Fruit fly (Drosophila melanogaster) whole organism, prepupa: ENCODE results near the gene Zmynd8.

Experiments
- Blimp-1 ChIP-seq: fragments of 200-800 bp; sonication (Bioruptor generic); optimal IDR thresholded peaks from 3 replicates; lab custom pipeline; 2017; ENCODE audit warnings: missing biosample characterization, missing genetic modification characterization, mild to moderate bottlenecking, moderate library complexity, missing genetic modification reagents
- CG10631 ChIP-seq: fragments of 200-800 bp; sonication (Bioruptor generic); optimal IDR thresholded peaks from 2 replicates; lab custom pipeline; 2016; ENCODE audit warnings: missing biosample characterization, missing genetic modification characterization
- CG10669 ChIP-seq: fragments of 200-800 bp; sonication (Bioruptor generic); optimal IDR thresholded peaks from 3 replicates; lab custom pipeline; 2018; ENCODE audit warnings: missing biosample characterization, mild to moderate bottlenecking, missing genetic modification characterization, moderate library complexity
- CG11902 ChIP-seq: fragments of 200-800 bp; sonication (Bioruptor generic); optimal IDR thresholded peaks from 3 replicates; lab custom pipeline; 2016; ENCODE audit warnings: missing biosample characterization, missing genetic modification characterization
- CG15336 ChIP-seq: fragments of 200-800 bp; sonication (Bioruptor generic); IDR thresholded peaks from 2 replicates; pipeline ENCODE4 v1.3.6; 2022; ENCODE audit warnings: missing biosample characterization, missing genetic modification characterization
- CG1621 ChIP-seq: fragments of 200-800 bp; sonication (Bioruptor generic); optimal IDR thresholded peaks from 3 replicates; lab custom pipeline; 2018; ENCODE audit warnings: missing biosample characterization, mild to moderate bottlenecking, missing genetic modification characterization
- CG31627 ChIP-seq: fragments of 200-800 bp; sonication (Bioruptor generic); optimal IDR thresholded peaks from 3 replicates; lab custom pipeline; 2016; ENCODE audit warnings: missing biosample characterization, missing genetic modification characterization
- CG32006 ChIP-seq: fragments of 200-800 bp; sonication (Bioruptor generic); optimal IDR thresholded peaks from 3 replicates; lab custom pipeline; 2017; ENCODE audit warnings: missing biosample characterization, mild to moderate bottlenecking, missing genetic modification characterization
- CG34406 ChIP-seq: fragments of 200-800 bp; sonication (Bioruptor generic); optimal IDR thresholded peaks from 3 replicates; lab custom pipeline; 2016; ENCODE audit warnings: missing biosample characterization, missing genetic modification characterization
- CG3919 ChIP-seq: fragments of 200-800 bp; sonication (Bioruptor generic); optimal IDR thresholded peaks from 3 replicates; lab custom pipeline; 2016; ENCODE audit warnings: missing biosample characterization, missing genetic modification characterization
- CG4318 ChIP-seq: fragments of 200-800 bp; sonication (Bioruptor generic); optimal IDR thresholded peaks from 3 replicates; lab custom pipeline; 2017; ENCODE audit warnings: missing biosample characterization, mild to moderate bottlenecking, missing genetic modification characterization
- CG6163 ChIP-seq: fragments of 200-800 bp; sonication (Bioruptor generic); IDR thresholded peaks from 3 replicates; pipeline ENCODE4 v1.3.6; 2022; ENCODE audit warnings: missing biosample characterization, missing genetic modification characterization
- CG6276 ChIP-seq: fragments of 200-800 bp; sonication (Bioruptor generic); optimal IDR thresholded peaks from 2 replicates; lab custom pipeline; 2017; ENCODE audit warnings: missing biosample characterization, mild to moderate bottlenecking, missing genetic modification characterization
- CG6792 ChIP-seq: fragments of 200-800 bp; sonication (Bioruptor generic); optimal IDR thresholded peaks from 3 replicates; lab custom pipeline; 2016; ENCODE audit warnings: missing biosample characterization, missing genetic modification characterization
- CG6808 ChIP-seq: fragments of 200-800 bp; sonication (Bioruptor generic); optimal IDR thresholded peaks from 3 replicates; lab custom pipeline; 2017; ENCODE audit warnings: missing biosample characterization, missing genetic modification characterization, mild to moderate bottlenecking, moderate library complexity, missing genetic modification reagents
- CG6854 ChIP-seq: fragments of 200-800 bp; sonication (Bioruptor generic); optimal IDR thresholded peaks from 2 replicates; lab custom pipeline; 2017; ENCODE audit warnings: missing biosample characterization, mild to moderate bottlenecking, missing genetic modification characterization
- CG7368 ChIP-seq: fragments of 200-800 bp; sonication (Bioruptor generic); optimal IDR thresholded peaks from 3 replicates; lab custom pipeline; 2016; ENCODE audit warnings: missing biosample characterization, missing genetic modification characterization
- CG8119 ChIP-seq: fragments of 200-800 bp; sonication (Bioruptor generic); IDR thresholded peaks from 3 replicates; pipeline ENCODE4 v1.3.6; 2022; ENCODE audit warnings: missing biosample characterization, missing genetic modification characterization
- CG8319 ChIP-seq: fragments of 200-800 bp; sonication (Bioruptor generic); optimal IDR thresholded peaks from 3 replicates; lab custom pipeline; 2016; ENCODE audit warnings: missing biosample characterization, missing genetic modification characterization
- CG8632 ChIP-seq: fragments of 200-800 bp; sonication (Bioruptor generic); optimal IDR thresholded peaks from 3 replicates; lab custom pipeline; 2016; ENCODE audit warnings: missing biosample characterization, missing genetic modification characterization
- Eip75B ChIP-seq: fragments of 200-800 bp; sonication (Bioruptor generic); optimal IDR thresholded peaks from 3 replicates; lab custom pipeline; 2016; ENCODE audit warnings: missing biosample characterization, missing genetic modification characterization
- Eip78C ChIP-seq: fragments of 200-800 bp; sonication (Bioruptor generic); peaks from one replicate; lab custom pipeline; 2016; ENCODE audit warnings: missing biosample characterization, missing genetic modification characterization
- Eip93F ChIP-seq: fragments of 200-800 bp; sonication (Bioruptor generic); optimal IDR thresholded peaks from 2 replicates; lab custom pipeline; 2016; ENCODE audit warnings: missing biosample characterization, mild to moderate bottlenecking, missing genetic modification characterization
- Ets21C ChIP-seq: fragments of 200-800 bp; sonication (Bioruptor generic); optimal IDR thresholded peaks from 3 replicates; lab custom pipeline; 2016; ENCODE audit warnings: missing biosample characterization, missing genetic modification characterization
- Gug ChIP-seq: fragments of 200-800 bp; sonication (Bioruptor generic); IDR thresholded peaks from 2 replicates; pipeline ENCODE4 v1.3.6; 2022; ENCODE audit warnings: missing biosample characterization, missing genetic modification characterization
- Hr38 ChIP-seq: sonication (Bioruptor generic); optimal IDR thresholded peaks from 2 replicates; lab custom pipeline; 2016; ENCODE audit warnings: missing biosample characterization, missing genetic modification characterization
- OdsH ChIP-seq: fragments of 200-800 bp; sonication (Bioruptor generic); optimal IDR thresholded peaks from 3 replicates; lab custom pipeline; 2016; ENCODE audit warnings: missing biosample characterization, missing genetic modification characterization
- Smox ChIP-seq: fragments of 200-800 bp; sonication (Bioruptor generic); optimal IDR thresholded peaks from 3 replicates; lab custom pipeline; 2016; ENCODE audit warnings: missing biosample characterization, missing genetic modification characterization
- Sox14 ChIP-seq: fragments of 200-800 bp; sonication (Bioruptor generic); optimal IDR thresholded peaks from 3 replicates; lab custom pipeline; 2016; ENCODE audit warnings: missing biosample characterization, missing genetic modification characterization
- achi ChIP-seq: fragments of 200-800 bp; sonication (Bioruptor generic); optimal IDR thresholded peaks from 3 replicates; lab custom pipeline; 2016; ENCODE audit warnings: missing biosample characterization, missing genetic modification characterization
- acj6 ChIP-seq: fragments of 200-800 bp; sonication (Bioruptor generic); optimal IDR thresholded peaks from 3 replicates; lab custom pipeline; 2016; ENCODE audit warnings: missing biosample characterization, missing genetic modification characterization
- cyc ChIP-seq: fragments of 200-800 bp; sonication (Bioruptor generic); optimal IDR thresholded peaks from 3 replicates; lab custom pipeline; 2016; ENCODE audit warnings: missing biosample characterization, missing genetic modification characterization
- dac ChIP-seq: fragments of 200-800 bp; sonication (Bioruptor generic); optimal IDR thresholded peaks from 2 replicates; lab custom pipeline; 2017; ENCODE audit warnings: missing biosample characterization, mild to moderate bottlenecking, missing genetic modification characterization
- dsx ChIP-seq: fragments of 200-800 bp; optimal IDR thresholded peaks from 3 replicates; lab custom pipeline; 2019; ENCODE audit warnings: missing biosample characterization, mild to moderate bottlenecking, missing genetic modification characterization, moderate library complexity; ENCODE audit not compliant: poor library complexity, severe bottlenecking
- eg ChIP-seq: fragments of 200-800 bp; sonication (Bioruptor generic); IDR thresholded peaks from 3 replicates; pipeline ENCODE4 v1.3.6; 2022; ENCODE audit warnings: missing biosample characterization, missing genetic modification characterization
- esn ChIP-seq: fragments of 200-800 bp; sonication (Bioruptor generic); optimal IDR thresholded peaks from 2 replicates; lab custom pipeline; 2016; ENCODE audit warnings: missing biosample characterization, mild to moderate bottlenecking, missing genetic modification characterization, moderate library complexity
- fd59A ChIP-seq: fragments of 200-800 bp; sonication (Bioruptor generic); optimal IDR thresholded peaks from 2 replicates; lab custom pipeline; 2017; ENCODE audit warnings: missing biosample characterization, mild to moderate bottlenecking, missing genetic modification characterization, missing genetic modification reagents
- fkh ChIP-seq: fragments of 200-800 bp; sonication (Bioruptor generic); optimal IDR thresholded peaks from 3 replicates; lab custom pipeline; 2017; ENCODE audit warnings: missing biosample characterization, mild to moderate bottlenecking, missing genetic modification characterization, moderate library complexity
- lz ChIP-seq: fragments of 200-800 bp; sonication (Bioruptor generic); optimal IDR thresholded peaks from 3 replicates; lab custom pipeline; 2016; ENCODE audit warnings: missing biosample characterization, missing genetic modification characterization
- salr ChIP-seq, 2 experiments: fragments of 200-800 bp; sonication (Bioruptor generic); optimal IDR thresholded peaks; 3 replicates each; lab custom pipeline; 2016 to 2018; ENCODE audit warnings: missing biosample characterization in 2 of 2, missing genetic modification characterization in 2 of 2, mild to moderate bottlenecking in 1 of 2
- spab ChIP-seq: fragments of 200-800 bp; sonication (Bioruptor generic); optimal IDR thresholded peaks from 2 replicates; lab custom pipeline; 2017; ENCODE audit warnings: missing biosample characterization, mild to moderate bottlenecking, missing genetic modification characterization, missing genetic modification reagents
- ss ChIP-seq, 2 experiments: fragments of 200-800 bp; sonication (Bioruptor generic); optimal IDR thresholded peaks; 2 replicates in 1 of 2; 3 replicates in 1 of 2; lab custom pipeline; 2017 to 2018; ENCODE audit warnings: mild to moderate bottlenecking in 2 of 2, missing biosample characterization in 2 of 2, missing genetic modification characterization in 2 of 2, moderate library complexity in 1 of 2
- svp ChIP-seq: fragments of 200-800 bp; sonication (Bioruptor generic); peaks from one replicate; lab custom pipeline; 2016; ENCODE audit warnings: missing biosample characterization, missing genetic modification characterization
- topi ChIP-seq: fragments of 200-800 bp; sonication (Bioruptor generic); optimal IDR thresholded peaks from 3 replicates; lab custom pipeline; 2016; ENCODE audit warnings: missing biosample characterization, missing genetic modification characterization
- vri ChIP-seq: fragments of 200-800 bp; sonication (Bioruptor generic); optimal IDR thresholded peaks from 3 replicates; lab custom pipeline; 2016; ENCODE audit warnings: missing biosample characterization, mild to moderate bottlenecking, missing genetic modification characterization

Zmynd8 gene

DNA sequence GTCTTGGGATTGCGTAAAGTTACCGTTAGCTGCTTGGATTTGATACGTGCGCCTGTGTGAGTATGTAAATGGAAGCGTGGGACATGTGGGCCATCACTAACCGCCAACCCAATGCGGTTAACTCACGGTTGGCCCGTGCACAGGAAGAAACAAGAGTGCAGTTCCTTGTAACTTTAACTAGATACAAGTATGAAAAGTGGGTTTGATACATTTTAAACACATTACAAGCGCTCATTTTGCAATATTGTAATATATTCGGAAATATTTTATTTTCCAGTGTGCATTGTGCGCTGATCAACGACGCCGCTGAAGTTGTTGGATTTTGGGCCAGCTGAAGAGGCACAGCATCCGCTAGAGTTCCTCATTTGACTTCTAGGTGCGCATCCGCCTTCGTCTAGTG is 18.5 kb downstream of the Zmynd8 start (continued):
- TF ChIP-seq salr (GFP tag; optimal IDR thresholded peaks at IDR 0.05; lab: Kevin White, UChicago) (peak in 1 of 2 experiments; percentile 38), ss (GFP tag; optimal IDR thresholded peaks at IDR 0.05; lab: Kevin White, UChicago) (no peak), CG10669 (no peak), CG6808 (no peak), CG7368 (GFP tag; lab: Kevin White, UChicago) (no peak), Ets21C (peak; percentile 51), dsx (GFP tag; lab: Kevin White, UChicago) (peak; percentile 19), spab (no peak), fkh (GFP tag; lab: Kevin White, UChicago) (no peak), esn (GFP tag; lab: Kevin White, UChicago) (peak; percentile 73), Hr38 (no peak), svp (GFP tag; lab: Kevin White, UChicago) (peak; percentile 81), Eip78C (GFP tag; lab: Kevin White, UChicago) (peak; percentile 91), cyc (GFP tag; lab: Kevin White, UChicago) (peak; percentile 63), Gug (GFP tag; lab: Robert Waterston, UW) (peak; percentile 56; the same call in 1 of the 2 replicates), Blimp-1 (GFP tag; lab: Kevin White, UChicago) (no peak), fd59A (GFP tag; lab: Kevin White, UChicago) (no peak), Sox14 (GFP tag; lab: Kevin White, UChicago) (peak; percentile 72), Smox (GFP tag; lab: Kevin White, UChicago) (peak; percentile 66), eg (GFP tag; lab: Robert Waterston, UW) (peak; percentile 82)

- TF ChIP-seq CG31627 (GFP tag; lab: Kevin White, UChicago) = peak; percentile 52
- TF ChIP-seq CG1621 (tag; lab: Kevin White, UChicago) = peak; percentile 12
- peak; percentile 70 for TF ChIP-seq lz
- peak; percentile 51; the same call in 2 of the 3 replicates for TF ChIP-seq CG6163 (GFP tag; lab: Robert Waterston, UW)
- TF ChIP-seq Eip78C (GFP tag; lab: Kevin White, UChicago) = peak; percentile 88
- peak; percentile 72 for TF ChIP-seq topi (GFP tag; lab: Kevin White, UChicago)
- TF ChIP-seq dsx (GFP tag; lab: Kevin White, UChicago) = peak; percentile 7
- peak; percentile 32 for TF ChIP-seq CG10631 (GFP tag; lab: Kevin White, UChicago)
- TF ChIP-seq CG3919 (GFP tag; lab: Kevin White, UChicago) = peak; percentile 57
- TF ChIP-seq CG15336 = no peak
- TF ChIP-seq eg (GFP tag; lab: Robert Waterston, UW) = no peak
- TF ChIP-seq Ets21C = peak; percentile 27
- TF ChIP-seq Eip75B (GFP tag; lab: Kevin White, UChicago) = no peak
- no peak for TF ChIP-seq vri (GFP tag; lab: Kevin White, UChicago)
- TF ChIP-seq CG6792 (GFP tag; lab: Kevin White, UChicago) = peak; percentile 21
- no peak for TF ChIP-seq dac (GFP tag; lab: Kevin White, UChicago)
- TF ChIP-seq acj6 (GFP tag; lab: Kevin White, UChicago) = peak; percentile 63
- TF ChIP-seq CG4318 = peak; percentile 38
- peak in 1 of 2 experiments; percentile 12 for TF ChIP-seq ss (GFP tag; optimal IDR thresholded peaks at IDR 0.05; lab: Kevin White, UChicago)
- TF ChIP-seq salr (GFP tag; optimal IDR thresholded peaks at IDR 0.05; lab: Kevin White, UChicago) = peak in 1 of 2 experiments; percentile 59
- TF ChIP-seq Eip93F (GFP tag; lab: Kevin White, UChicago) = no peak
- peak; percentile 27 for TF ChIP-seq Blimp-1 (GFP tag; lab: Kevin White, UChicago)
- TF ChIP-seq svp (GFP tag; lab: Kevin White, UChicago) = peak; percentile 76
- peak; percentile 43 for TF ChIP-seq CG6854
- peak; percentile 50 for TF ChIP-seq cyc (GFP tag; lab: Kevin White, UChicago)
- peak; percentile 69 for TF ChIP-seq CG32006
- TF ChIP-seq CG6276 (GFP tag; lab: Kevin White, UChicago) = no peak
- peak; percentile 16 for TF ChIP-seq CG11902 (GFP tag; lab: Kevin White, UChicago)
- TF ChIP-seq CG34406 (GFP tag; lab: Kevin White, UChicago) = peak; percentile 65
- no peak for TF ChIP-seq Hr38
- TF ChIP-seq spab = peak; percentile 24
- peak; percentile 70 for TF ChIP-seq CG8632 (GFP tag; lab: Kevin White, UChicago)
- TF ChIP-seq esn (GFP tag; lab: Kevin White, UChicago) = peak; percentile 64
- TF ChIP-seq Smox (GFP tag; lab: Kevin White, UChicago) = peak; percentile 68
- TF ChIP-seq OdsH = peak; percentile 67
- peak; percentile 62 for TF ChIP-seq achi (GFP tag; lab: Kevin White, UChicago)
- peak; percentile 9 for TF ChIP-seq CG8319
- peak; percentile 31; the same call in 1 of the 3 replicates for TF ChIP-seq CG8119 (GFP tag; lab: Robert Waterston, UW)
- TF ChIP-seq CG10669 = peak; percentile 44
Measured at dm6 chr3R:31688671-31689642, 19.7 kb downstream of the Zmynd8 start.
